Worm (Caenorhabditis elegans): ENCODE measurements around the gene npr-42.

Gene npr-42

DNA sequence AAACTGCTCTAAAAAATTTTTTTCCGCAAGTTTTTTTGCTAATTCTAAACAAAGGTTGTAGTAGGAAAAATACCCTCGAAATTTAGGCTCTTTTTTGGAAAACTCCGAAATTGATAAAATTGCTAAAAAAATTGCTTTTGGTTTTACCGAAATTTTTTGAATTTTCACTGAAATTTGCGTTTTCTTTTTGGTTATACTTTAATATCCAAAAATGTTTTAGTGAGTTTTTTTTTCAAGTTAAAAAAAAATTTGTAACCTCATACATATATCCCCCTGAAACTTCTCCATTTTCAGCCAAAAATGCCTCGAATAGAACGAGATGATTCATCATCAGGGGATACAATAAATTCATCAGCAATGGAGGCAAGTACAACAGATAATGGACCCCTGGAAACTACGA, 29.1 kb upstream of the npr-42 start, which contains the start of gene gpa-11:
Gene gpa-11 (plus strand): TSS at position 301 of the 400 bp plus-strand sequence.
- TF ChIP-seq lin-11 (tag; optimal IDR thresholded peaks at IDR 0.05) (no peak), F13H6.1 (tag; optimal IDR thresholded peaks at IDR 0.05) (no peak), skn-1 (tag; optimal IDR thresholded peaks at IDR 0.05) (no peak), nhr-77 (tag; optimal IDR thresholded peaks at IDR 0.05) (no peak), unc-62 (GFP tag; optimal IDR thresholded peaks at IDR 0.05) (no peak), nhr-23 (tag; optimal IDR thresholded peaks at IDR 0.05) (no peak), nhr-11 (tag; optimal IDR thresholded peaks at IDR 0.05) (no peak), nhr-237 (tag; optimal IDR thresholded peaks at IDR 0.05) (no peak), egl-27 (tag; optimal IDR thresholded peaks at IDR 0.05) (no peak), nhr-10 (tag; optimal IDR thresholded peaks at IDR 0.05) (no peak), blmp-1 (tag; optimal IDR thresholded peaks at IDR 0.05; ENCODE audit: insufficient read depth) (no peak), zag-1 (tag; optimal IDR thresholded peaks at IDR 0.05) (no peak), nhr-25 (tag; optimal IDR thresholded peaks at IDR 0.05) (no peak), elt-3 (tag; optimal IDR thresholded peaks at IDR 0.05) (no peak), ztf-11 (tag; optimal IDR thresholded peaks at IDR 0.05) (no peak), ztf-1 (GFP tag; conservative IDR thresholded peaks at IDR 0.05) (no peak), peb-1 (tag; optimal IDR thresholded peaks at IDR 0.05) (no peak), sma-9 (GFP tag; optimal IDR thresholded peaks at IDR 0.05) (no peak), sma-9 (tag; optimal IDR thresholded peaks at IDR 0.05) (no peak), alr-1 (tag; optimal IDR thresholded peaks at IDR 0.05) (no peak)

DNA sequence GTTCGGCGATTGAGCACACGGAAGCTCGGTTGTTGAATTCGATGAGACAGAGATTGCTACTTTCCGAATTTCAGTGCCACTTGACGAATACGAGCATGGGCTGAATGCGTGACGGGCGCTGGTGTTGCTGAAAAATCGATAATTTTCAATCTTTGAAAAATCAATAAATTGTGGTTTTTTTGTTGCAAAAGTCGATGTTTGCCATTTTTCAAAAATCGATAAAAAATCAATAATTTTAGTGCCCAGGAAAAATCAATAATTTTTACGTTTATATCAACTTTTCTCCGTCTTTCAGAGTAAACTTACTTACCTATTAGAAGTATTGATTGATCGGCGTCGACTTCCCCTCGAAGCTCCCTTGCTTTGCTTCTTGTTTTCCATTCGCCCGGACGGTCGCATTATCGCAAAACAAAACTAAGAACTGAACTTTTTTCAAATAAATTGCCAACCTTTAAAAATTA, 19.4 kb upstream of the npr-42 start, which contains the start of gene C16A11.7:
Gene C16A11.7 (minus strand): TSS at position 411 of the 461 bp plus-strand sequence.
- TF ChIP-seq nhr-6 (tag; optimal IDR thresholded peaks at IDR 0.05) (no peak), elt-1 (tag; optimal IDR thresholded peaks at IDR 0.05) (no peak), unc-62 (GFP tag; optimal IDR thresholded peaks at IDR 0.05) (no peak), alr-1 (tag; optimal IDR thresholded peaks at IDR 0.05) (no peak), egl-27 (tag; optimal IDR thresholded peaks at IDR 0.05) (no peak)

DNA sequence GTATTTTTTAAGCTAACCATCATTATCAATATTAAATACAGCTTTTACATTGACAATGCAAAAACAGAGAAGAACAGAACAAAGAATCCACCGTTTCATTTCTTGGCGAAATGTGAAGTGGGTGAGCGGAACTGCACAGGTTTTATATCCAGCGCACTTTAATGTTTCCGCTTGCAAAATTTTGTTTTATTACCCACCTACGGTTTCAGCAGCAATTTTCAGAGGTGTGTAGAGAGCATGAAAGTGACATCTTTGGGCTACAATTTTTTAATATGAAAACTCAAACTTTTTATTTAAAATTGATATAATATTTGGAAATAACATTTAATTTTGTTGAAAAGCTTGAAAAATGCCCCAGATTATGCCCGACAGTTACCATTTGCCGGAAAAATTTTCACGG, 17.3 kb upstream of the npr-42 start, which contains the start of gene clec-135:
Gene clec-135 (minus strand): TSS at position 101 of the 400 bp plus-strand sequence.
- TF ChIP-seq lin-39 (tag; optimal IDR thresholded peaks at IDR 0.05) (no peak), unc-39 (tag; optimal IDR thresholded peaks at IDR 0.05) (no peak), ama-1 (optimal IDR thresholded peaks at IDR 0.05) (no peak), mdl-1 (tag; optimal IDR thresholded peaks at IDR 0.05) (no peak), mbf-1 (tag; optimal IDR thresholded peaks at IDR 0.05) (no peak), unc-55 (GFP tag; optimal IDR thresholded peaks at IDR 0.05) (no peak), lin-11 (tag; optimal IDR thresholded peaks at IDR 0.05) (no peak), crh-2 (tag; optimal IDR thresholded peaks at IDR 0.05) (no peak), nhr-129 (tag; optimal IDR thresholded peaks at IDR 0.05) (no peak), zag-1 (tag; optimal IDR thresholded peaks at IDR 0.05) (no peak), nhr-11 (tag; optimal IDR thresholded peaks at IDR 0.05) (no peak), unc-62 (GFP tag; optimal IDR thresholded peaks at IDR 0.05) (no peak), nhr-237 (tag; optimal IDR thresholded peaks at IDR 0.05) (no peak), lin-13 (GFP tag; optimal IDR thresholded peaks at IDR 0.05) (no peak), sem-4 (tag; optimal IDR thresholded peaks at IDR 0.05) (no peak)

DNA sequence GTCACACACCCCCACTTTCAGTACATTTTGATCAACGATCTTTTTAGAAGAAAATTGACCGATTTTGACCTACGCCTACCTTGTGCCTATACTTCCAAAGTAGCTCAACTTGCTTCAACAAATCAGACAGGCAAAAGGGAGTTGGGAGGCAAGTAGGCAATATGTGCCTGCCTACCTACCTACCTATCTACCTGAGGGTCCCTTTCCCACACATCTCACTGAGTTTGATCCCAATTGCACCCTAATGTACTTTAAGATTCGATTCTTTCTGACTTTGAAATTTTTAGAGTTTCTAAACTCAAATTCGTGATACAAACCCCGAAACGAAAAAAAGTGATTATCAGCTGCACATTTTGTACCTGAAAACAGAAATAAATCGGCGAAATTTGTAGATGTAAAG, 8.3 kb upstream of the npr-42 start:
- no peak for TF ChIP-seq nhr-21 (tag; optimal IDR thresholded peaks at IDR 0.05)
- TF ChIP-seq sma-9 (GFP tag; optimal IDR thresholded peaks at IDR 0.05) = no peak
- no peak for TF ChIP-seq sma-9 (tag; optimal IDR thresholded peaks at IDR 0.05)
- no peak for TF ChIP-seq ztf-1 (GFP tag; conservative IDR thresholded peaks at IDR 0.05)
- TF ChIP-seq elt-3 (tag; optimal IDR thresholded peaks at IDR 0.05) = no peak
- TF ChIP-seq skn-1 (tag; optimal IDR thresholded peaks at IDR 0.05) = no peak
- TF ChIP-seq snpc-4 (tag; optimal IDR thresholded peaks at IDR 0.05) = no peak
- no peak for TF ChIP-seq zag-1 (tag; optimal IDR thresholded peaks at IDR 0.05)
- no peak for TF ChIP-seq elt-1 (tag; optimal IDR thresholded peaks at IDR 0.05)
- no peak for TF ChIP-seq mdl-1 (tag; optimal IDR thresholded peaks at IDR 0.05)
- TF ChIP-seq fos-1 (tag; optimal IDR thresholded peaks at IDR 0.05) = no peak
- no peak for TF ChIP-seq peb-1 (tag; optimal IDR thresholded peaks at IDR 0.05)
- no peak for TF ChIP-seq ceh-16 (tag; optimal IDR thresholded peaks at IDR 0.05)
- no peak for TF ChIP-seq nhr-23 (tag; optimal IDR thresholded peaks at IDR 0.05)
- TF ChIP-seq blmp-1 (tag; optimal IDR thresholded peaks at IDR 0.05; ENCODE audit: insufficient read depth) = no peak
- TF ChIP-seq ztf-11 (tag; optimal IDR thresholded peaks at IDR 0.05) = no peak
- no peak for TF ChIP-seq Y55F3AM.14 (GFP tag; optimal IDR thresholded peaks at IDR 0.05)
- no peak for TF ChIP-seq unc-39 (tag; optimal IDR thresholded peaks at IDR 0.05)
- TF ChIP-seq nhr-25 (tag; optimal IDR thresholded peaks at IDR 0.05) = no peak

Measured in whole organism, L2 larva.